Worm (Caenorhabditis elegans) whole organism, L3 larva: ENCODE data around the gene F21C10.3.

Source experiments
- R02D3.7 ChIP-seq: fragments of 150-350 bp; optimal IDR thresholded peaks from 2 replicates; lab custom pipeline; 2014; ENCODE audit warnings: missing biosample characterization, missing genetic modification characterization
- ZK546.5 ChIP-seq: sonication (generic microtip); optimal IDR thresholded peaks from 2 replicates; lab custom pipeline; 2017; ENCODE audit warnings: missing biosample characterization, missing genetic modification characterization
- ama-1 ChIP-seq: fragments of 150-350 bp; optimal IDR thresholded peaks from 2 replicates; lab custom pipeline; 2018
- ceh-9 ChIP-seq: sonication (generic microtip); optimal IDR thresholded peaks from 2 replicates; lab custom pipeline; 2018; ENCODE audit warnings: missing biosample characterization, missing genetic modification characterization
- egl-27 ChIP-seq: sonication (generic microtip); optimal IDR thresholded peaks from 4 replicates; lab custom pipeline; 2017; ENCODE audit warnings: missing biosample characterization, missing genetic modification reagents, missing genetic modification characterization
- elt-1 ChIP-seq: fragments of 150-350 bp; optimal IDR thresholded peaks from 2 replicates; lab custom pipeline; 2014; ENCODE audit warnings: missing biosample characterization, missing genetic modification characterization
- fos-1 ChIP-seq: fragments of 150-350 bp; optimal IDR thresholded peaks from 2 replicates; lab custom pipeline; 2014; ENCODE audit warnings: missing biosample characterization, missing genetic modification characterization
- lin-39 ChIP-seq: fragments of 150-350 bp; optimal IDR thresholded peaks from 2 replicates; lab custom pipeline; 2018; ENCODE audit warnings: missing biosample characterization, missing genetic modification reagents, missing genetic modification characterization
- nhr-11 ChIP-seq: fragments of 150-350 bp; optimal IDR thresholded peaks from 2 replicates; lab custom pipeline; 2014; ENCODE audit warnings: missing biosample characterization, missing genetic modification characterization
- nhr-76 ChIP-seq: fragments of 150-350 bp; sonication (generic microtip); optimal IDR thresholded peaks from 5 replicates; lab custom pipeline; 2014; ENCODE audit warnings: missing biosample characterization, missing genetic modification characterization
- snpc-4 ChIP-seq: fragments of 150-350 bp; optimal IDR thresholded peaks from 2 replicates; lab custom pipeline; 2014; ENCODE audit warnings: missing biosample characterization, missing genetic modification characterization
- zag-1 ChIP-seq: fragments of 150-350 bp; optimal IDR thresholded peaks from 2 replicates; lab custom pipeline; 2014; ENCODE audit warnings: missing biosample characterization, missing genetic modification characterization
- ztf-11 ChIP-seq: fragments of 150-350 bp; optimal IDR thresholded peaks from 2 replicates; lab custom pipeline; 2014; ENCODE audit warnings: missing biosample characterization, missing genetic modification characterization
- ztf-4 ChIP-seq: fragments of 150-350 bp; optimal IDR thresholded peaks from 2 replicates; lab custom pipeline; 2014; ENCODE audit warnings: missing biosample characterization, missing genetic modification characterization

- TF ChIP-seq lin-39 (no peak), ama-1 (no peak), nhr-11 (tag; lab: Kevin White, UChicago) (no peak), nhr-76 (tag; lab: Kevin White, UChicago) (no peak), elt-1 (tag; lab: Kevin White, UChicago) (no peak), ztf-11 (tag; lab: Kevin White, UChicago) (no peak), egl-27 (tag; lab: Kevin White, UChicago) (no peak), ceh-9 (tag; lab: Kevin White, UChicago) (no peak), zag-1 (tag; lab: Kevin White, UChicago) (no peak), ztf-4 (tag; lab: Kevin White, UChicago) (no peak), R02D3.7 (tag; lab: Kevin White, UChicago) (no peak), ZK546.5 (tag; lab: Kevin White, UChicago) (no peak), snpc-4 (tag; lab: Kevin White, UChicago) (no peak), fos-1 (no peak)
These were observed 4.7 kb upstream of the F21C10.3 start, which contains the start of gene F21C10.11 for ce11 chrV:9123186-9123585.
